Fruit fly (Drosophila melanogaster) whole organism, embryonic: ENCODE data around the gene klar.
A peak's percentile ranks its signal among the peaks of the same experiment; 100 is the strongest.

Experiments
- ATbp ChIP-seq: fragments of 200-800 bp; sonication (Bioruptor generic); optimal IDR thresholded peaks from 2 replicates; lab custom pipeline; 2017; ENCODE audit warnings: missing biosample characterization, mild to moderate bottlenecking, missing genetic modification characterization, missing genetic modification reagents
- B-H1 ChIP-seq: fragments of 200-800 bp; sonication (Bioruptor generic); IDR thresholded peaks from 3 replicates; pipeline ENCODE4 v1.3.6; 2022; ENCODE audit warnings: missing biosample characterization, missing genetic modification characterization
- CG11398 ChIP-seq: fragments of 200-800 bp; sonication (Bioruptor generic); optimal IDR thresholded peaks from 2 replicates; lab custom pipeline; 2016; ENCODE audit warnings: missing biosample characterization, missing genetic modification characterization
- CG12071 ChIP-seq: fragments of 200-800 bp; sonication (Bioruptor generic); optimal IDR thresholded peaks from 3 replicates; lab custom pipeline; 2018; ENCODE audit warnings: missing biosample characterization, mild to moderate bottlenecking, missing genetic modification characterization
- CG12155 ChIP-seq: fragments of 200-800 bp; sonication (Bioruptor generic); optimal IDR thresholded peaks from 3 replicates; lab custom pipeline; 2016; ENCODE audit warnings: missing biosample characterization, missing genetic modification characterization
- CG12299 ChIP-seq: fragments of 200-800 bp; sonication (Bioruptor generic); optimal IDR thresholded peaks from 2 replicates; lab custom pipeline; 2018; ENCODE audit warnings: missing biosample characterization, mild to moderate bottlenecking, missing genetic modification characterization
- CG13287 ChIP-seq: fragments of 200-800 bp; sonication (Bioruptor generic); IDR thresholded peaks from 2 replicates; pipeline ENCODE4 v1.3.6; 2022; ENCODE audit warnings: missing biosample characterization, missing genetic modification characterization; ENCODE audit not compliant: partially characterized antibody
- CG14441 ChIP-seq: fragments of 200-800 bp; sonication (Bioruptor generic); IDR thresholded peaks from 2 replicates; pipeline ENCODE4 v1.3.6; 2022; ENCODE audit warnings: missing biosample characterization, missing genetic modification characterization
- CG14667 ChIP-seq: fragments of 200-800 bp; sonication (Bioruptor generic); IDR thresholded peaks from 2 replicates; pipeline ENCODE4 v1.3.6; 2022; ENCODE audit warnings: missing biosample characterization, missing genetic modification characterization
- CG15269 ChIP-seq: fragments of 200-800 bp; sonication (Bioruptor generic); optimal IDR thresholded peaks from 2 replicates; lab custom pipeline; 2018; ENCODE audit warnings: missing biosample characterization, mild to moderate bottlenecking, missing genetic modification characterization, moderate library complexity
- CG2199 ChIP-seq: fragments of 200-800 bp; sonication (Bioruptor generic); IDR thresholded peaks from 3 replicates; pipeline ENCODE4 v1.3.6; 2022; ENCODE audit warnings: missing biosample characterization, missing genetic modification characterization
- CG32772 ChIP-seq: fragments of 200-800 bp; sonication (Bioruptor generic); IDR thresholded peaks from 2 replicates; pipeline ENCODE4 v1.3.6; 2022; ENCODE audit warnings: missing biosample characterization, missing genetic modification characterization
- CG34224 ChIP-seq: fragments of 200-800 bp; sonication (Bioruptor generic); IDR thresholded peaks from 3 replicates; pipeline ENCODE4 v1.3.6; 2022; ENCODE audit warnings: missing biosample characterization, missing genetic modification characterization; ENCODE audit not compliant: partially characterized antibody
- CG6683 ChIP-seq: fragments of 200-800 bp; sonication (Bioruptor generic); optimal IDR thresholded peaks from 2 replicates; lab custom pipeline; 2017; ENCODE audit warnings: missing biosample characterization, mild to moderate bottlenecking, missing genetic modification characterization, missing genetic modification reagents
- CG7357 ChIP-seq: fragments of 200-800 bp; sonication (Bioruptor generic); IDR thresholded peaks from 3 replicates; pipeline ENCODE4 v1.3.6; 2022; ENCODE audit warnings: missing biosample characterization, missing genetic modification characterization
- CG8290 ChIP-seq, 3 experiments: fragments of 200-800 bp; sonication (Bioruptor generic); optimal IDR thresholded peaks; 2 replicates each; lab custom pipeline; 2016 to 2019; ENCODE audit warnings: missing biosample characterization in 3 of 3, missing genetic modification characterization in 3 of 3, mild to moderate bottlenecking in 2 of 3, moderate library complexity in 1 of 3
- CG9932 ChIP-seq: fragments of 200-800 bp; sonication (Bioruptor generic); IDR thresholded peaks from 2 replicates; pipeline ENCODE4 v1.3.6; 2022; ENCODE audit warnings: missing biosample characterization, missing genetic modification characterization
- HLH3B ChIP-seq: fragments of 200-800 bp; sonication (Bioruptor generic); IDR thresholded peaks from 2 replicates; pipeline ENCODE4 v1.3.6; 2022; ENCODE audit warnings: missing biosample characterization, missing genetic modification characterization
- HmgZ ChIP-seq: fragments of 200-800 bp; sonication (Bioruptor generic); optimal IDR thresholded peaks from 2 replicates; lab custom pipeline; 2018; ENCODE audit warnings: missing biosample characterization, mild to moderate bottlenecking, missing genetic modification characterization
- Hr3 ChIP-seq: fragments of 200-800 bp; sonication (Bioruptor generic); optimal IDR thresholded peaks from 3 replicates; lab custom pipeline; 2016; ENCODE audit warnings: missing biosample characterization, missing genetic modification characterization
- MBD-R2 ChIP-seq: fragments of 200-800 bp; sonication (Bioruptor generic); IDR thresholded peaks from 2 replicates; pipeline ENCODE4 v1.3.6; 2022; ENCODE audit warnings: missing biosample characterization, missing genetic modification characterization
- NK7.1 ChIP-seq: fragments of 200-800 bp; sonication (Bioruptor generic); optimal IDR thresholded peaks from 3 replicates; lab custom pipeline; 2016; ENCODE audit warnings: missing biosample characterization, missing genetic modification characterization
- Pdp1 ChIP-seq, 2 experiments: fragments of 200-800 bp; sonication (Bioruptor generic); optimal IDR thresholded peaks; 3 replicates each; lab custom pipeline; 2016; ENCODE audit warnings: missing biosample characterization in 2 of 2, missing genetic modification characterization in 2 of 2, mild to moderate bottlenecking in 1 of 2, moderate library complexity in 1 of 2
- Poxn ChIP-seq: fragments of 200-800 bp; sonication (Bioruptor generic); IDR thresholded peaks from 2 replicates; pipeline ENCODE4 v1.3.6; 2022; ENCODE audit warnings: missing biosample characterization, missing genetic modification characterization
- Ptx1 ChIP-seq: fragments of 200-800 bp; sonication (Bioruptor generic); IDR thresholded peaks from 2 replicates; pipeline ENCODE4 v1.3.6; 2022; ENCODE audit warnings: missing biosample characterization, missing genetic modification characterization
- Stat92E ChIP-seq, 3 experiments: fragments of >200 bp in 2 of 3; fragments of 200-800 bp in 1 of 3; sonication (Bioruptor generic) in 1 of 3; optimal IDR thresholded peaks; 2 replicates each; lab custom pipeline; 2017 to 2019; ENCODE audit warnings: missing biosample characterization in 3 of 3, missing genetic modification characterization in 3 of 3, mild to moderate bottlenecking in 1 of 3, moderate library complexity in 1 of 3
- al ChIP-seq: fragments of 200-800 bp; sonication (Bioruptor generic); IDR thresholded peaks from 2 replicates; pipeline ENCODE4 v1.3.6; 2022; ENCODE audit warnings: missing biosample characterization, missing genetic modification characterization
- ato ChIP-seq: fragments of 200-800 bp; sonication (Bioruptor generic); IDR thresholded peaks from 2 replicates; pipeline ENCODE4 v1.3.6; 2022; ENCODE audit warnings: missing biosample characterization, missing genetic modification characterization; ENCODE audit not compliant: partially characterized antibody
- bowl ChIP-seq: fragments of 200-800 bp; sonication (Bioruptor generic); IDR thresholded peaks from 2 replicates; pipeline ENCODE4 v1.3.6; 2022; ENCODE audit warnings: missing biosample characterization, missing genetic modification characterization
- cas ChIP-seq: fragments of 200-800 bp; sonication (Bioruptor generic); IDR thresholded peaks from 2 replicates; pipeline ENCODE4 v1.3.6; 2022; ENCODE audit warnings: missing biosample characterization, missing genetic modification characterization
- chinmo ChIP-seq: fragments of 200-800 bp; sonication (Bioruptor generic); IDR thresholded peaks from 4 replicates; pipeline ENCODE4 v1.3.6; 2022; ENCODE audit warnings: missing biosample characterization, missing genetic modification characterization; ENCODE audit not compliant: partially characterized antibody
- dimm ChIP-seq: fragments of 200-800 bp; sonication (Bioruptor generic); IDR thresholded peaks from 2 replicates; pipeline ENCODE4 v1.3.6; 2022; ENCODE audit warnings: missing biosample characterization, missing genetic modification characterization
- exex ChIP-seq: fragments of 200-800 bp; sonication (Bioruptor generic); optimal IDR thresholded peaks from 4 replicates; lab custom pipeline; 2018; ENCODE audit warnings: missing biosample characterization, mild to moderate bottlenecking, missing genetic modification characterization, moderate library complexity
- fd3F ChIP-seq: fragments of 200-800 bp; sonication (Bioruptor generic); optimal IDR thresholded peaks from 2 replicates; lab custom pipeline; 2018; ENCODE audit warnings: missing biosample characterization, mild to moderate bottlenecking, missing genetic modification characterization, moderate library complexity
- gce ChIP-seq: fragments of 200-800 bp; sonication (Bioruptor generic); IDR thresholded peaks from 3 replicates; pipeline ENCODE4 v1.3.6; 2022; ENCODE audit warnings: missing biosample characterization, missing genetic modification characterization
- gfzf ChIP-seq: fragments of 200-800 bp; sonication (Bioruptor generic); optimal IDR thresholded peaks from 2 replicates; lab custom pipeline; 2016; ENCODE audit warnings: missing biosample characterization, mild to moderate bottlenecking, missing genetic modification characterization, moderate library complexity
- her ChIP-seq: fragments of 200-800 bp; sonication (Bioruptor generic); optimal IDR thresholded peaks from 2 replicates; lab custom pipeline; 2016; ENCODE audit warnings: missing biosample characterization, missing genetic modification characterization
- jigr1 ChIP-seq: fragments of 200-800 bp; sonication (Bioruptor generic); IDR thresholded peaks from 3 replicates; pipeline ENCODE4 v1.3.6; 2022; ENCODE audit warnings: missing biosample characterization, missing genetic modification characterization
- lmd ChIP-seq: fragments of 200-800 bp; sonication (Bioruptor generic); IDR thresholded peaks from 2 replicates; pipeline ENCODE4 v1.3.6; 2022; ENCODE audit warnings: missing biosample characterization, missing genetic modification characterization
- org-1 ChIP-seq: fragments of 200-800 bp; sonication (Bioruptor generic); optimal IDR thresholded peaks from 2 replicates; lab custom pipeline; 2017; ENCODE audit warnings: missing biosample characterization, missing genetic modification characterization
- row ChIP-seq: fragments of 200-800 bp; sonication (Bioruptor generic); IDR thresholded peaks from 3 replicates; pipeline ENCODE4 v1.3.6; 2022; ENCODE audit warnings: missing biosample characterization, missing genetic modification characterization
- scrt ChIP-seq: fragments of 200-800 bp; sonication (Bioruptor generic); optimal IDR thresholded peaks from 2 replicates; lab custom pipeline; 2018; ENCODE audit warnings: missing biosample characterization, mild to moderate bottlenecking, missing genetic modification characterization, moderate library complexity
- sd ChIP-seq: fragments of 200-800 bp; sonication (Bioruptor generic); optimal IDR thresholded peaks from 3 replicates; lab custom pipeline; 2018; ENCODE audit warnings: missing biosample characterization, mild to moderate bottlenecking, missing genetic modification characterization, moderate library complexity
- sug ChIP-seq: fragments of 200-800 bp; optimal IDR thresholded peaks from 2 replicates; lab custom pipeline; 2019; ENCODE audit warnings: missing biosample characterization, mild to moderate bottlenecking, missing genetic modification characterization, moderate library complexity
- vnd ChIP-seq: fragments of 200-800 bp; sonication (Bioruptor generic); IDR thresholded peaks from 3 replicates; pipeline ENCODE4 v1.3.6; 2022; ENCODE audit warnings: missing biosample characterization, missing genetic modification characterization; ENCODE audit not compliant: partially characterized antibody
- zf30C ChIP-seq: fragments of 200-800 bp; sonication (Bioruptor generic); optimal IDR thresholded peaks from 3 replicates; lab custom pipeline; 2018; ENCODE audit warnings: missing biosample characterization, mild to moderate bottlenecking, missing genetic modification characterization
- zfh2 ChIP-seq: fragments of 200-800 bp; sonication (Bioruptor generic); optimal IDR thresholded peaks from 2 replicates; lab custom pipeline; 2016; ENCODE audit warnings: missing biosample characterization, missing genetic modification characterization

klar gene

DNA sequence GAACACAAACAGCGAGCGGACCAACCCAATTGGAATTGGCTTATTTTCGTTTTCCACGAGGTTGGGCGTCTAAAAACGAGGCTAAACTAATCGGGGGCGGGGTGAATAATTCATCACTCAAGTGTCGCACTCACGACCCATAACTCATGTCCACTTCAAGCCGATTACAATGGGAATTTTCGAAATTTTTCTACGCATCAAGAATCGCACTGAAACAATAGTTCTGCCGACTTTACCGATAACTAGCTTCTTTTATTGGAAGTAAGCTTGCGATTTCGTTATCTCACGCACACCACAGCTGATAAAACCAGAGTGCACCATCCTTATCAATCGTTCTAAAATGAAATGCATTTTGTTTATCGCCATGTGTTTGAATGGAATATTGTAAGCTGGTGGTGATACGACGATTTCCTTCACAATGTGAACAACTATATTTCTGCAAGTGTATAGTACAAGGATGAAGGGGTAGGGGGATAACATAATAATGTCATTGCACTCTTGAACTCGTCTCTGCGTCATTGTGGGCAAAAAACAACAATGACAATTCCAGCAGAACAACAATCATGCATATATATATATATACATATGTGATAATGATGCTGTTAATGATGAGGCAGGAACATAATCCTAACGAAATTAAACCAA, 19.1 kb upstream of the klar start (continued):
- no peak for TF ChIP-seq CG34224 (GFP tag; lab: Robert Waterston, UW)
- no peak for TF ChIP-seq CG11398 (GFP tag; lab: Kevin White, UChicago)
- 0 out of 3 replicates have a peak, but pooled peaks have one; percentile 8 for TF ChIP-seq row (GFP tag; lab: Robert Waterston, UW)
- TF ChIP-seq dimm: no peak
- TF ChIP-seq CG8290 (GFP tag; optimal IDR thresholded peaks at IDR 0.05; lab: Kevin White, UChicago): no peak
- TF ChIP-seq CG8290 (tag; optimal IDR thresholded peaks at IDR 0.05; lab: Kevin White, UChicago): peak in 1 of 2 experiments; percentile 3
- peak; percentile 84; the same call in 3 of the 4 replicates for TF ChIP-seq chinmo (GFP tag; lab: Robert Waterston, UW)
- TF ChIP-seq CG14441 (GFP tag; lab: Robert Waterston, UW): peak; percentile 59; the same call in 1 of the 2 replicates
- TF ChIP-seq exex (tag; lab: Kevin White, UChicago): peak; percentile 45
- TF ChIP-seq Poxn (GFP tag; lab: Robert Waterston, UW): no peak
- no peak for TF ChIP-seq ATbp (GFP tag; lab: Kevin White, UChicago)
- TF ChIP-seq Stat92E (GFP tag; optimal IDR thresholded peaks at IDR 0.05; lab: Kevin White, UChicago): no peak
- TF ChIP-seq zf30C (GFP tag; lab: Kevin White, UChicago): no peak
- TF ChIP-seq CG7357: no peak
- TF ChIP-seq sug: peak; percentile 77
- TF ChIP-seq Pdp1 (GFP tag; optimal IDR thresholded peaks at IDR 0.05; lab: Kevin White, UChicago): peak in 1 of 2 experiments; percentile 9
- TF ChIP-seq NK7.1 (GFP tag; lab: Kevin White, UChicago): no peak
- TF ChIP-seq ato (GFP tag; lab: Robert Waterston, UW): no peak
- peak; percentile 27 for TF ChIP-seq HmgZ (tag; lab: Kevin White, UChicago)
- TF ChIP-seq her (GFP tag; lab: Kevin White, UChicago): no peak
- TF ChIP-seq, all 482 proteins: peak for 15

DNA sequence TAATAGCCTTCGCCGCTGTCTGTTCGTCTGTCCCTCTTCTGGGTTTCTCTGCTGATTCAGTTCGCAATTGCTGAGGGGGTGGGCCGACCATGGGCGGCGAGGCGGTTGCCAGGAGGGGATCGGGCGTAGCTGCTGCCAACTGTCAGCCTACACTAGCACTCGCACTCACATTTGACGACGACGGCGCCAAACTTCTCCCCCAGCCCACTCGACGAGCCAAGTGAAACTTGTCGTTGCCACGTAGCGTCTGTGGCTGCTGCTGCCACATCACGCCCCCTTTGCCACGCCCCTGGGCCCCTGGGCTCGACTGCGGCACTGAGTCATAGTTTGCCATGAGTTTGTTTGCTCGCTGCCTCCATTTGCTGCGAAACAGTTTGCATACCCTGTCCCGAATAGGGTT, 16.9 kb upstream of the klar start:
- TF ChIP-seq CG32772 (GFP tag; lab: Robert Waterston, UW) (peak; percentile 68), CG7357 (peak; percentile 64; the same call in 2 of the 3 replicates), gce (GFP tag; lab: Robert Waterston, UW) (no peak; the same call in 2 of the 3 replicates), MBD-R2 (peak; percentile 21; the same call in 1 of the 2 replicates), org-1 (GFP tag; lab: Kevin White, UChicago) (peak; percentile 57), B-H1 (peak; percentile 39; the same call in 2 of the 3 replicates), Ptx1 (peak; percentile 73), al (peak; percentile 79), Hr3 (peak; percentile 1), gfzf (GFP tag; lab: Kevin White, UChicago) (no peak), CG6683 (GFP tag; lab: Kevin White, UChicago) (no peak), CG14667 (GFP tag; lab: Robert Waterston, UW) (peak; percentile 35; the same call in 1 of the 2 replicates), CG12155 (GFP tag; lab: Kevin White, UChicago) (peak; percentile 40), cas (GFP tag; lab: Robert Waterston, UW) (peak; percentile 33; the same call in 1 of the 2 replicates), CG13287 (GFP tag; lab: Robert Waterston, UW) (0 out of 2 replicates have a peak, but pooled peaks have one; percentile 8), CG12299 (tag; lab: Kevin White, UChicago) (no peak), lmd (peak; percentile 76), CG12071 (peak; percentile 49), vnd (GFP tag; lab: Robert Waterston, UW) (no peak), HLH3B (GFP tag; lab: Robert Waterston, UW) (peak; percentile 39; the same call in 1 of the 2 replicates), scrt (GFP tag; lab: Kevin White, UChicago) (peak; percentile 19), CG9932 (peak; percentile 85), CG15269 (tag; lab: Kevin White, UChicago) (peak; percentile 58), zfh2 (GFP tag; lab: Kevin White, UChicago) (peak; percentile 24), jigr1 (GFP tag; lab: Robert Waterston, UW) (0 out of 3 replicates have a peak, but pooled peaks have one; percentile 38), CG2199 (0 out of 3 replicates have a peak, but pooled peaks have one; percentile 16), sd (tag; lab: Kevin White, UChicago) (no peak), bowl (GFP tag; lab: Robert Waterston, UW) (peak; percentile 43; the same call in 1 of the 2 replicates), fd3F (GFP tag; lab: Kevin White, UChicago) (peak; percentile 44)
